Worm (Caenorhabditis elegans): ENCODE measurements around the gene ZC116.5.

ZC116.5 gene

DNA sequence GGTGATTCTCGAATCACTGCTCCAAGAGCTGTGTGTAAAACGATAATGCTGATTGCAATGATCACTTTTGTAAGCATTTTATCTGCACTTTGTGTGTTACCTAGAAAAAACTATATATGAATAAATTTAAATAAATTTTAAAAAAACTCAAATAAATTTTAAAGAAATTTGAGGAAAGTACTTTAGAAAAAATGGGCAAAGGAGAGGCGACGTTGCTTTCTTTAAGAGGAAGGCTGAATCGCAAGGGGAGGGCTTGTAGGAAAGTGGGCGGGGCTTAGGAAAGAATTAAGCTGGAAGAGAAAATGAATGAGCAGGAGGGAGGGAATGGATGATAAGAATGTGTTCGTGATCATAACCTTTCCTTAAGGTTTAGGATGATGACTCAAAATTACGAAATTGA is 40.9 kb downstream of the ZC116.5 start, which contains the start of gene E02A10.4:
TSS of gene E02A10.4 (minus strand) at position 101 of the 400 bp plus-strand sequence.
- no peak for TF ChIP-seq fos-1 (tag; optimal IDR thresholded peaks at IDR 0.05)
- TF ChIP-seq nhr-12 (tag; optimal IDR thresholded peaks at IDR 0.05): no peak
- TF ChIP-seq nhr-77 (tag; optimal IDR thresholded peaks at IDR 0.05): no peak
- no peak for TF ChIP-seq lin-39 (tag; optimal IDR thresholded peaks at IDR 0.05)
- no peak for TF ChIP-seq fkh-10 (GFP tag; optimal IDR thresholded peaks at IDR 0.05)

- TF ChIP-seq sox-4 (tag; optimal IDR thresholded peaks at IDR 0.05) (peak; percentile 33), aha-1 (tag; optimal IDR thresholded peaks at IDR 0.05) (no peak), pax-3 (tag; optimal IDR thresholded peaks at IDR 0.05) (peak; percentile 68), dsc-1 (tag; optimal IDR thresholded peaks at IDR 0.05) (peak; percentile 80)
These were observed 41.4 kb downstream of the ZC116.5 start for ce11 chrV:12567312-12567711.

ce11 chrV:12564902-12565301 is 43.9 kb downstream of the ZC116.5 start:
- peak; percentile 10 for TF ChIP-seq nhr-47 (tag; optimal IDR thresholded peaks at IDR 0.05)
- peak; percentile 84 for TF ChIP-seq pax-3 (tag; optimal IDR thresholded peaks at IDR 0.05)
- no peak for TF ChIP-seq C34B4.2 (tag; optimal IDR thresholded peaks at IDR 0.05)
- TF ChIP-seq snpc-4 (tag; optimal IDR thresholded peaks at IDR 0.05): no peak
- TF ChIP-seq dsc-1 (tag; optimal IDR thresholded peaks at IDR 0.05): peak; percentile 78
- TF ChIP-seq lin-35 (GFP tag; optimal IDR thresholded peaks at IDR 0.05): no peak
- no peak for TF ChIP-seq unc-62 (GFP tag; optimal IDR thresholded peaks at IDR 0.05)
- TF ChIP-seq elt-3 (tag; optimal IDR thresholded peaks at IDR 0.05): no peak
- TF ChIP-seq unc-30 (tag; optimal IDR thresholded peaks at IDR 0.05): no peak
- TF ChIP-seq fkh-10 (GFP tag; optimal IDR thresholded peaks at IDR 0.05): no peak
- TF ChIP-seq sox-4 (tag; optimal IDR thresholded peaks at IDR 0.05): peak; percentile 15
- TF ChIP-seq ceh-63 (GFP tag; optimal IDR thresholded peaks at IDR 0.05): no peak
- peak; percentile 31 for TF ChIP-seq fkh-8 (tag; optimal IDR thresholded peaks at IDR 0.05)
- TF ChIP-seq lin-14 (GFP tag; optimal IDR thresholded peaks at IDR 0.05): no peak

DNA sequence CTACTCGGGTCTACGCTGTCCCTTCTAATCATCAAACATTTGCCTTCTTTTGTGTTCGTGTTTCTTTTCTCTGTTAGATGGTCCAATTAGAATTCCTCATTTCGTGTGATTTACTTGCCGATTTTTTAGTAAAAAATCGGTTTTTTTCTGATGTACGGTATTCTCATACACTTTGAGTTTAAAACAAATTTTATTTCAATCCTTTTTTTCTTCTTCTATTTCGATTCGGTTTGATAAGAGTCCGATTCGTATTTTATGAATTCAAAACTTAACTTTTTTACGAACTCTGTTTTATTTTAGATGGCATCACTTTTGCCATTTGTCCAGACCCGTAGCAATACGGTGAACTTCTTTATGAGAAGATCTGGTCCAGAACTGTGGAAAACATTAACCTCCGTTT is 45.6 kb downstream of the ZC116.5 start, which contains the start of gene mrps-5:
TSS of gene mrps-5 (plus strand) at position 301 of the 400 bp plus-strand sequence.
- TF ChIP-seq tbx-2 (tag; optimal IDR thresholded peaks at IDR 0.05): no peak
- no peak for TF ChIP-seq nhr-77 (tag; optimal IDR thresholded peaks at IDR 0.05)
- TF ChIP-seq mep-1 (tag; optimal IDR thresholded peaks at IDR 0.05): no peak
- no peak for TF ChIP-seq nhr-28 (tag; optimal IDR thresholded peaks at IDR 0.05)
- no peak for TF ChIP-seq nhr-71 (tag; optimal IDR thresholded peaks at IDR 0.05)
- TF ChIP-seq lir-3 (tag; optimal IDR thresholded peaks at IDR 0.05; ENCODE audit: poor library complexity): no peak
- no peak for TF ChIP-seq pag-3 (tag; optimal IDR thresholded peaks at IDR 0.05; ENCODE audit: borderline replicate concordance, insufficient read depth)
- no peak for TF ChIP-seq zag-1 (tag; optimal IDR thresholded peaks at IDR 0.05)
- no peak for TF ChIP-seq ces-1 (GFP tag; optimal IDR thresholded peaks at IDR 0.05)
- no peak for TF ChIP-seq F16B12.6 (tag; optimal IDR thresholded peaks at IDR 0.05)
- no peak for TF ChIP-seq isw-1 (GFP tag; IDR thresholded peaks at IDR 0.05)
- TF ChIP-seq vab-15 (tag; optimal IDR thresholded peaks at IDR 0.05): no peak
- no peak for TF ChIP-seq jun-1 (tag; optimal IDR thresholded peaks at IDR 0.05)

- TF ChIP-seq dpl-1 (GFP tag; optimal IDR thresholded peaks at IDR 0.05): peak in 1 of 3 experiments; percentile 37
- peak; percentile 42 for TF ChIP-seq mep-1 (tag; optimal IDR thresholded peaks at IDR 0.05)
- TF ChIP-seq fkh-4 (tag; optimal IDR thresholded peaks at IDR 0.05; ENCODE audit: borderline replicate concordance): no peak
- peak in 1 of 2 experiments; percentile 41 for TF ChIP-seq efl-1 (optimal IDR thresholded peaks at IDR 0.05)
- peak in 1 of 2 experiments; percentile 40 for TF ChIP-seq efl-1 (GFP tag; optimal IDR thresholded peaks at IDR 0.05 in 1 of 2)
- no peak for TF ChIP-seq ceh-82 (tag; optimal IDR thresholded peaks at IDR 0.05)
- TF ChIP-seq nhr-20 (tag; optimal IDR thresholded peaks at IDR 0.05): peak; percentile 12
- peak; percentile 1 for TF ChIP-seq F16B12.6 (tag; optimal IDR thresholded peaks at IDR 0.05)
- peak; percentile 14 for TF ChIP-seq rnt-1 (tag; optimal IDR thresholded peaks at IDR 0.05)
- TF ChIP-seq fkh-8 (tag; optimal IDR thresholded peaks at IDR 0.05): no peak
- TF ChIP-seq nhr-47 (tag; optimal IDR thresholded peaks at IDR 0.05): peak; percentile 2
- TF ChIP-seq xbp-1 (tag; optimal IDR thresholded peaks at IDR 0.05): peak; percentile 66
- TF ChIP-seq mab-9 (GFP tag; IDR thresholded peaks at IDR 0.05): no peak
- peak; percentile 22 for TF ChIP-seq nhr-19 (GFP tag; conservative IDR thresholded peaks at IDR 0.05)
- TF ChIP-seq nhr-71 (tag; optimal IDR thresholded peaks at IDR 0.05): peak; percentile 38
- peak; percentile 25 for TF ChIP-seq swsn-7 (tag; optimal IDR thresholded peaks at IDR 0.05)
- TF ChIP-seq nhr-90 (tag; optimal IDR thresholded peaks at IDR 0.05; ENCODE audit: poor library complexity): peak; percentile 29
- TF ChIP-seq blmp-1 (tag; optimal IDR thresholded peaks at IDR 0.05): peak; percentile 30
- TF ChIP-seq lin-35 (GFP tag; optimal IDR thresholded peaks at IDR 0.05): peak; percentile 3 to 50
- peak; percentile 36 for TF ChIP-seq snu-23 (GFP tag; optimal IDR thresholded peaks at IDR 0.05)
These were observed 48.4 kb downstream of the ZC116.5 start, which contains the start of gene sel-1 for ce11 chrV:12560328-12560782. Gene sel-1 (plus strand): TSS chrV:12560732.
